Fruit fly (Drosophila melanogaster): Measurements from ENCODE around the gene pall.

dm6 chr3L:9469079-9469478 is 18.5 kb downstream of the pall start:
- TF ChIP-seq psq (optimal IDR thresholded peaks at IDR 0.05) (no peak), Sin3A (optimal IDR thresholded peaks at IDR 0.05) (no peak), insv (optimal IDR thresholded peaks at IDR 0.05) (no peak), h (optimal IDR thresholded peaks at IDR 0.05) (no peak), ttk (optimal IDR thresholded peaks at IDR 0.05) (no peak), Myc (optimal IDR thresholded peaks at IDR 0.05) (no peak)
